Fruit fly (Drosophila melanogaster) whole organism, pupa: ENCODE results near the gene CG11563.

Source experiments
- CG15710 ChIP-seq: fragments of 200-800 bp; sonication (Bioruptor generic); optimal IDR thresholded peaks from 2 replicates; lab custom pipeline; 2018; ENCODE audit warnings: missing biosample characterization, mild to moderate bottlenecking, missing genetic modification characterization, moderate library complexity
- EcR ChIP-seq: fragments of 200-800 bp; sonication (Bioruptor generic); optimal IDR thresholded peaks from 3 replicates; lab custom pipeline; 2019; ENCODE audit warnings: missing biosample characterization, missing genetic modification characterization, mild to moderate bottlenecking, moderate library complexity, missing genetic modification reagents

DNA sequence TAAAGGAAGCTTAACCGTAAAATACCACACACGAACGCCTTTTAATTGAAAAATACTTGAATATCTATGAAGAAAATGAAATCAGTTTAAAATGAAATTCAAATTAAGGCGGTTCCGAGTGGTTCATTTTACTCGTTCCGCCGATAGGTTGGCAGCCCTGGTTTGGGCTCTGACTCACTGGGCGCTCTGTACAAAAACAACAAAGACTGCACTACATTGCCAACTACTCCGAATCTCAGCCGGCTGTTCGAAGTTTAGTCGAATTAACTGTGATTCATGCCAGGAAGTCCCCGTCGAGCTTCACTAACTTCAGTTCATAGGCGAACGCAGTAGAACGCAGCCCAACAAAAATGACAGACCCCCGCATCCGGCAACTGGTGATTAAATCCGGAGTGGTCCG is 6.4 kb downstream of the CG11563 start, which contains the start of gene Tbca:
- TF ChIP-seq EcR (GFP tag; lab: Kevin White, UChicago) (no peak), CG15710 (tag; lab: Kevin White, UChicago) (no peak)
